Worm (Caenorhabditis elegans): ENCODE data around the gene ssp-33.
"Not testable (repeated sequence)": the region's sequence is repeated elsewhere in the genome, so short reads cannot be mapped to it uniquely, and the experiment has no call there.

ssp-33 gene

ce11 chrV:14728754-14729153 lies 17.6 kb downstream of the ssp-33 start, which contains the start of gene Y50E8A.2:
Gene Y50E8A.2, minus strand, starts transcription at chrV:14728854.
- TF ChIP-seq ztf-29 (GFP tag; IDR thresholded peaks at IDR 0.05) (no peak), flt-1 (GFP tag; IDR thresholded peaks at IDR 0.05) (no peak), ztf-23 (GFP tag; IDR thresholded peaks at IDR 0.05) (no peak), T22C8.4 (GFP tag; IDR thresholded peaks at IDR 0.05) (no peak), tab-1 (GFP tag; IDR thresholded peaks at IDR 0.05) (no peak)

DNA sequence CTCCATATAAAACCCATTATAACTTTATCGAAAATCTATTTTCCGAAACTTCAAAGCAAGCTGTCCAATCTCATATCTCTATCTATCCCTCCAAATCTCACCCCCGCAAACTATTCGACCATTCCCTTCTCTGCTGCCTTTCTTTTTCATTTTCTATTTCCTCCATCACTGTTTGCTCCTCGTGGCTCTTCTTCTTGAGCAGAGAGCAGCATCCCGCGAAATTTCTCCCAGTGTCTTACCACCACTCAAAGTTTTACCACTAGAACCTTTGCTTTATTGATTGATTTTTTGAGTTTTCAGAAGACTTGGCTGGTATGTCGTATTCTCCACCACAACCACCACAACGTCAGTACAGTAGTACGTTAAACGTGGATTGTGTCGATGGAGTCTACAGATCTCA lies 18.2 kb downstream of the ssp-33 start, which contains the start of gene oig-3:
TSS of gene oig-3 (plus strand) at position 301 of the 400 bp plus-strand sequence.
- TF ChIP-seq med-1 (GFP tag; optimal IDR thresholded peaks at IDR 0.05; ENCODE audit: insufficient read depth) (no peak), klf-2 (GFP tag; conservative IDR thresholded peaks at IDR 0.05) (no peak), tab-1 (GFP tag; IDR thresholded peaks at IDR 0.05) (no peak), ztf-23 (GFP tag; IDR thresholded peaks at IDR 0.05) (no peak), ref-1 (GFP tag; conservative IDR thresholded peaks at IDR 0.05) (no peak), flt-1 (GFP tag; IDR thresholded peaks at IDR 0.05) (no peak), ztf-29 (GFP tag; IDR thresholded peaks at IDR 0.05) (no peak), T22C8.4 (GFP tag; IDR thresholded peaks at IDR 0.05) (no peak), cog-1 (tag; optimal IDR thresholded peaks at IDR 0.05) (no peak)

ce11 chrV:14734187-14734765 lies 23.1 kb downstream of the ssp-33 start, which contains the start of gene unc-61:
Gene unc-61, minus strand, starts transcription at chrV:14734237.
- TF ChIP-seq ref-1 (GFP tag; conservative IDR thresholded peaks at IDR 0.05) = no peak
- TF ChIP-seq klf-2 (GFP tag; conservative IDR thresholded peaks at IDR 0.05) = no peak
- no peak for TF ChIP-seq med-1 (GFP tag; optimal IDR thresholded peaks at IDR 0.05; ENCODE audit: insufficient read depth)
- TF ChIP-seq ztf-29 (GFP tag; IDR thresholded peaks at IDR 0.05) = no peak
- no peak for TF ChIP-seq cog-1 (tag; optimal IDR thresholded peaks at IDR 0.05)
- TF ChIP-seq T22C8.4 (GFP tag; IDR thresholded peaks at IDR 0.05) = no peak
- TF ChIP-seq flt-1 (GFP tag; IDR thresholded peaks at IDR 0.05) = no peak
- TF ChIP-seq tab-1 (GFP tag; IDR thresholded peaks at IDR 0.05) = no peak
- no peak for TF ChIP-seq ztf-23 (GFP tag; IDR thresholded peaks at IDR 0.05)

DNA sequence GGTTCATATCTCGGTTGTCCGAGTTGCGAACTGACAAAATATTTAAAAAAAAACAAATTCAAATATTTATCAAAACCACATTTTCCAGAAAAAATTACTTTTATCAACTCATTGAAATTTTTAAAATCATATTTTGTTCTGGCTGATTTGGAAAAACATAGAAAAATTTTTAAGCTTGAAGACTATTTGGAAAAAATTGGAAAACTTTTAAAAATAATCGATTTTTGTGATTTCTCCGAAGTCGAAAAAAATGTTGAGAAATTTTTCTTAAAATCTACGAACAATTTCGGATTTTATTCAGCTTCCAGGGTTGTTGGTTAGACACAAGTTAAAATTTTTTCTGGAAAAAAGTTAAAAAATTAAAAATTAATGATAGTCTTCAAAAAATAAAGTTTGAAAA lies 25.7 kb downstream of the ssp-33 start, which contains the start of gene Y50E8A.5:
TSS of gene Y50E8A.5 (minus strand) at position 101 of the 400 bp plus-strand sequence.
- TF ChIP-seq tab-1 (GFP tag; IDR thresholded peaks at IDR 0.05) (no peak), flt-1 (GFP tag; IDR thresholded peaks at IDR 0.05) (no peak), klf-2 (GFP tag; conservative IDR thresholded peaks at IDR 0.05) (no peak), T22C8.4 (GFP tag; IDR thresholded peaks at IDR 0.05) (no peak), ztf-29 (GFP tag; IDR thresholded peaks at IDR 0.05) (no peak), cog-1 (tag; optimal IDR thresholded peaks at IDR 0.05) (no peak), ref-1 (GFP tag; conservative IDR thresholded peaks at IDR 0.05) (no peak), ztf-23 (GFP tag; IDR thresholded peaks at IDR 0.05) (no peak), med-1 (GFP tag; optimal IDR thresholded peaks at IDR 0.05; ENCODE audit: insufficient read depth) (no peak)

- TF ChIP-seq ref-1 (GFP tag; conservative IDR thresholded peaks at IDR 0.05) = no peak
- no peak for TF ChIP-seq tab-1 (GFP tag; IDR thresholded peaks at IDR 0.05)
- TF ChIP-seq cog-1 (tag; optimal IDR thresholded peaks at IDR 0.05) = no peak
- TF ChIP-seq flt-1 (GFP tag; IDR thresholded peaks at IDR 0.05) = no peak
- no peak for TF ChIP-seq ztf-23 (GFP tag; IDR thresholded peaks at IDR 0.05)
- no peak for TF ChIP-seq T22C8.4 (GFP tag; IDR thresholded peaks at IDR 0.05)
- TF ChIP-seq ztf-29 (GFP tag; IDR thresholded peaks at IDR 0.05) = no peak
Observed at ce11 chrV:14741233-14741632, 30.1 kb downstream of the ssp-33 start, which contains the start of gene Y50E8A.6. Gene Y50E8A.6, minus strand, starts transcription at chrV:14741333.

- TF ChIP-seq klf-2 (GFP tag; conservative IDR thresholded peaks at IDR 0.05) (0 out of 2 replicates have a peak, but pooled peaks have one; percentile 11), med-1 (GFP tag; optimal IDR thresholded peaks at IDR 0.05; ENCODE audit: insufficient read depth) (no peak), tab-1 (GFP tag; IDR thresholded peaks at IDR 0.05) (peak; percentile 67; the same call in 1 of the 2 replicates), cog-1 (tag; optimal IDR thresholded peaks at IDR 0.05) (no peak), T22C8.4 (GFP tag; IDR thresholded peaks at IDR 0.05) (no peak), ref-1 (GFP tag; conservative IDR thresholded peaks at IDR 0.05) (no peak), ztf-23 (GFP tag; IDR thresholded peaks at IDR 0.05) (no peak)
Observed at ce11 chrV:14744824-14745223, 33.6 kb downstream of the ssp-33 start.

ce11 chrV:14746975-14747374 lies 35.8 kb downstream of the ssp-33 start:
- TF ChIP-seq ztf-23 (GFP tag; IDR thresholded peaks at IDR 0.05) (no peak), flt-1 (GFP tag; IDR thresholded peaks at IDR 0.05) (no peak)

ce11 chrV:14748608-14749137 lies 37.5 kb downstream of the ssp-33 start, which contains the start of the genes lipl-8 and Y50E8A.22:
Gene lipl-8, minus strand, starts transcription at chrV:14748708.
Gene Y50E8A.22, minus strand, starts transcription at chrV:14749087.
- TF ChIP-seq T22C8.4 (GFP tag; IDR thresholded peaks at IDR 0.05) (no peak), cog-1 (tag; optimal IDR thresholded peaks at IDR 0.05) (no peak)

ce11 chrV:14750357-14750756 lies 39.2 kb downstream of the ssp-33 start, which contains the start of gene nspa-10:
Gene nspa-10, minus strand, starts transcription at chrV:14750457.
- TF ChIP-seq flt-1, T22C8.4, ztf-23 (GFP tag; IDR thresholded peaks at IDR 0.05): not testable (repeated sequence)

All from whole organism, midembryonic.